Worm (Caenorhabditis elegans) whole organism, L4 larva: ENCODE data around the gene Y116F11B.6.

Experiments used
- D1046.2 ChIP-seq: fragments of 200-800 bp; sonication (Bioruptor generic); IDR thresholded peaks from 2 replicates; pipeline ENCODE4 v1.3.6; 2022; ENCODE audit warnings: missing genetic modification characterization, missing compliant biosample characterization
- aha-1 ChIP-seq: fragments of 150-350 bp; peaks from one replicate; lab custom pipeline; 2014; ENCODE audit warnings: missing biosample characterization, missing genetic modification characterization
- ceh-28 ChIP-seq: fragments of 150-350 bp; optimal IDR thresholded peaks from 2 replicates; lab custom pipeline; 2014; ENCODE audit warnings: missing biosample characterization, missing genetic modification reagents, missing genetic modification characterization
- duxl-1 ChIP-seq: sonication (generic microtip); optimal IDR thresholded peaks from 2 replicates; lab custom pipeline; 2016; ENCODE audit warnings: mild to moderate bottlenecking, missing genetic modification characterization, moderate library complexity, missing compliant biosample characterization; ENCODE audit not compliant: poor library complexity
- mep-1 ChIP-seq: fragments of 150-350 bp; sonication (generic microtip); optimal IDR thresholded peaks from 3 replicates; lab custom pipeline; 2014; ENCODE audit warnings: missing biosample characterization, missing genetic modification characterization

- TF ChIP-seq duxl-1 (tag; lab: Kevin White, UChicago) = no peak
- TF ChIP-seq mep-1 = no peak
- no peak for TF ChIP-seq D1046.2 (GFP tag; lab: Robert Waterston, UW)
- peak; percentile 56 for TF ChIP-seq aha-1 (tag; lab: Kevin White, UChicago)
- no peak for TF ChIP-seq ceh-28
Measured at ce11 chrV:19820178-19820577, 25.6 kb downstream of the Y116F11B.6 start.
